Worm (Caenorhabditis elegans) whole organism, L2 larva: ENCODE results near the gene nhr-238.

Source experiments
- F13H6.1 ChIP-seq: sonication (generic microtip); optimal IDR thresholded peaks from 2 replicates; lab custom pipeline; 2016; ENCODE audit warnings: missing genetic modification characterization, missing compliant biosample characterization
- ZK546.5 ChIP-seq: sonication (generic microtip); optimal IDR thresholded peaks from 2 replicates; lab custom pipeline; 2017; ENCODE audit warnings: missing biosample characterization, missing genetic modification characterization
- alr-1 ChIP-seq: fragments of 150-350 bp; optimal IDR thresholded peaks from 2 replicates; lab custom pipeline; 2014; ENCODE audit warnings: missing biosample characterization, missing genetic modification characterization
- aly-2 ChIP-seq: fragments of 150-350 bp; optimal IDR thresholded peaks from 2 replicates; lab custom pipeline; 2014; ENCODE audit warnings: missing biosample characterization, missing genetic modification characterization
- ama-1 ChIP-seq: fragments of 150-350 bp; optimal IDR thresholded peaks from 2 replicates; lab custom pipeline; 2018; ENCODE audit warnings: inconsistent platforms
- ceh-16 ChIP-seq: fragments of 150-350 bp; optimal IDR thresholded peaks from 2 replicates; lab custom pipeline; 2014; ENCODE audit warnings: missing biosample characterization, missing genetic modification characterization
- ceh-82 ChIP-seq: fragments of 150-350 bp; optimal IDR thresholded peaks from 2 replicates; lab custom pipeline; 2014; ENCODE audit warnings: missing biosample characterization, missing genetic modification characterization
- crh-2 ChIP-seq: sonication (generic microtip); optimal IDR thresholded peaks from 2 replicates; lab custom pipeline; 2017; ENCODE audit warnings: missing biosample characterization, missing genetic modification characterization
- dmd-4 ChIP-seq: sonication (generic microtip); optimal IDR thresholded peaks from 2 replicates; lab custom pipeline; 2017; ENCODE audit warnings: missing biosample characterization, missing genetic modification characterization
- egl-27 ChIP-seq: sonication (generic microtip); optimal IDR thresholded peaks from 3 replicates; lab custom pipeline; 2017; ENCODE audit warnings: missing biosample characterization, missing genetic modification reagents, missing genetic modification characterization
- elt-1 ChIP-seq: fragments of 150-350 bp; optimal IDR thresholded peaks from 2 replicates; lab custom pipeline; 2014; ENCODE audit warnings: missing biosample characterization, missing genetic modification characterization
- fos-1 ChIP-seq: fragments of 150-350 bp; optimal IDR thresholded peaks from 2 replicates; lab custom pipeline; 2014; ENCODE audit warnings: missing biosample characterization, missing genetic modification characterization
- gmeb-1 ChIP-seq: fragments of 150-350 bp; optimal IDR thresholded peaks from 2 replicates; lab custom pipeline; 2014; ENCODE audit warnings: missing biosample characterization, missing genetic modification characterization
- lin-11 ChIP-seq: fragments of 150-350 bp; sonication (generic microtip); optimal IDR thresholded peaks from 2 replicates; lab custom pipeline; 2014; ENCODE audit warnings: missing biosample characterization, missing genetic modification characterization, inconsistent platforms, mixed read lengths
- lsy-2 ChIP-seq, 2 experiments: fragments of 150-350 bp in 1 of 2; sonication (generic microtip) in 1 of 2; optimal IDR thresholded peaks; 2 replicates each; lab custom pipeline; 2014 to 2017; ENCODE audit warnings: missing biosample characterization in 2 of 2, missing genetic modification characterization in 2 of 2
- mab-5 ChIP-seq: fragments of 150-350 bp; optimal IDR thresholded peaks from 2 replicates; lab custom pipeline; 2014; ENCODE audit warnings: missing biosample characterization, missing genetic modification characterization
- mdl-1 ChIP-seq, 2 experiments: fragments of 150-350 bp in 1 of 2; sonication (generic microtip) in 1 of 2; optimal IDR thresholded peaks; 2 replicates each; lab custom pipeline; 2017; ENCODE audit warnings: missing biosample characterization in 2 of 2, missing genetic modification characterization in 2 of 2
- nhr-10 ChIP-seq: sonication (generic microtip); optimal IDR thresholded peaks from 2 replicates; lab custom pipeline; 2017; ENCODE audit warnings: missing biosample characterization, missing genetic modification characterization
- nhr-11 ChIP-seq: fragments of 150-350 bp; optimal IDR thresholded peaks from 2 replicates; lab custom pipeline; 2014; ENCODE audit warnings: missing biosample characterization, missing genetic modification characterization
- nhr-12 ChIP-seq: fragments of 150-350 bp; optimal IDR thresholded peaks from 2 replicates; lab custom pipeline; 2014; ENCODE audit warnings: missing biosample characterization, missing genetic modification characterization
- nhr-129 ChIP-seq: fragments of 150-350 bp; optimal IDR thresholded peaks from 2 replicates; lab custom pipeline; 2014; ENCODE audit warnings: missing biosample characterization, missing genetic modification characterization
- nhr-23 ChIP-seq: fragments of 150-350 bp; optimal IDR thresholded peaks from 2 replicates; lab custom pipeline; 2014; ENCODE audit warnings: missing biosample characterization, missing genetic modification reagents, missing genetic modification characterization
- nhr-237 ChIP-seq: fragments of 150-350 bp; optimal IDR thresholded peaks from 2 replicates; lab custom pipeline; 2014; ENCODE audit warnings: missing biosample characterization, missing genetic modification characterization
- nhr-25 ChIP-seq: fragments of 150-350 bp; sonication (generic microtip); optimal IDR thresholded peaks from 3 replicates; lab custom pipeline; 2014; ENCODE audit warnings: missing biosample characterization, missing genetic modification characterization
- nhr-6 ChIP-seq: fragments of 150-350 bp; optimal IDR thresholded peaks from 2 replicates; lab custom pipeline; 2014; ENCODE audit warnings: missing biosample characterization, missing genetic modification characterization
- nhr-77 ChIP-seq: fragments of 150-350 bp; optimal IDR thresholded peaks from 2 replicates; lab custom pipeline; 2014; ENCODE audit warnings: missing biosample characterization, missing genetic modification characterization
- peb-1 ChIP-seq: fragments of 150-350 bp; optimal IDR thresholded peaks from 2 replicates; lab custom pipeline; 2014; ENCODE audit warnings: missing biosample characterization, missing genetic modification characterization
- skn-1 ChIP-seq: sonication (generic microtip); optimal IDR thresholded peaks from 2 replicates; lab custom pipeline; 2017; ENCODE audit warnings: missing biosample characterization, missing genetic modification characterization
- sma-3 ChIP-seq: sonication (generic microtip); optimal IDR thresholded peaks from 2 replicates; lab custom pipeline; 2016; ENCODE audit warnings: missing genetic modification reagents, missing genetic modification characterization, missing compliant biosample characterization
- sma-9 ChIP-seq, 2 experiments: fragments of 150-350 bp in 1 of 2; sonication (generic microtip) in 1 of 2; optimal IDR thresholded peaks; 2 replicates each; lab custom pipeline; 2014 to 2016; ENCODE audit warnings: missing genetic modification characterization in 2 of 2, mild to moderate bottlenecking in 1 of 2, missing biosample characterization in 1 of 2, missing compliant biosample characterization in 1 of 2, missing genetic modification reagents in 1 of 2, moderate library complexity in 1 of 2
- snpc-4 ChIP-seq: fragments of 150-350 bp; optimal IDR thresholded peaks from 2 replicates; lab custom pipeline; 2014; ENCODE audit warnings: missing biosample characterization, missing genetic modification characterization
- unc-39 ChIP-seq: fragments of 150-350 bp; optimal IDR thresholded peaks from 2 replicates; lab custom pipeline; 2014; ENCODE audit warnings: missing biosample characterization, missing genetic modification characterization
- unc-55 ChIP-seq: fragments of 150-350 bp; sonication (generic microtip); optimal IDR thresholded peaks from 3 replicates; lab custom pipeline; 2014; ENCODE audit warnings: missing biosample characterization, missing genetic modification reagents, missing genetic modification characterization
- unc-62 ChIP-seq: fragments of 150-350 bp; optimal IDR thresholded peaks from 2 replicates; lab custom pipeline; 2014; ENCODE audit warnings: missing biosample characterization, missing genetic modification reagents, missing genetic modification characterization
- zag-1 ChIP-seq: fragments of 150-350 bp; optimal IDR thresholded peaks from 2 replicates; lab custom pipeline; 2014; ENCODE audit warnings: missing biosample characterization, missing genetic modification characterization
- ztf-11 ChIP-seq: sonication (generic microtip); optimal IDR thresholded peaks from 2 replicates; lab custom pipeline; 2017; ENCODE audit warnings: missing biosample characterization, missing genetic modification characterization
- ztf-4 ChIP-seq: fragments of 150-350 bp; optimal IDR thresholded peaks from 2 replicates; lab custom pipeline; 2014; ENCODE audit warnings: missing biosample characterization, missing genetic modification characterization

Gene nhr-238

ce11 chrV:1629329-1629728, at the start of gene nhr-238:
TSS of gene nhr-238 (minus strand) at chrV:1629432.
- TF ChIP-seq mab-5 (no peak), dmd-4 (tag; lab: Kevin White, UChicago) (no peak), ZK546.5 (tag; lab: Kevin White, UChicago) (no peak), nhr-237 (tag; lab: Kevin White, UChicago) (no peak), unc-55 (GFP tag; lab: Kevin White, UChicago) (no peak), ceh-82 (no peak), nhr-129 (tag; lab: Kevin White, UChicago) (peak; percentile 93), ceh-16 (tag; lab: Kevin White, UChicago) (no peak), sma-9 (GFP tag; optimal IDR thresholded peaks at IDR 0.05; lab: Kevin White, UChicago) (no peak), sma-9 (tag; optimal IDR thresholded peaks at IDR 0.05; lab: Kevin White, UChicago) (no peak), unc-62 (GFP tag; lab: Kevin White, UChicago) (no peak), zag-1 (tag; lab: Kevin White, UChicago) (no peak), nhr-77 (peak; percentile 84)

ce11 chrV:1678228-1678627, 49.0 kb upstream of the nhr-238 start, which contains the start of gene srw-98:
TSS of gene srw-98 (minus strand) at chrV:1678328.
- TF ChIP-seq ztf-4 (tag; lab: Kevin White, UChicago) = no peak
- no peak for TF ChIP-seq sma-9 (GFP tag; optimal IDR thresholded peaks at IDR 0.05; lab: Kevin White, UChicago)
- no peak for TF ChIP-seq sma-9 (tag; optimal IDR thresholded peaks at IDR 0.05; lab: Kevin White, UChicago)
- TF ChIP-seq sma-3 = no peak
- no peak for TF ChIP-seq elt-1 (tag; lab: Kevin White, UChicago)
- no peak for TF ChIP-seq gmeb-1 (tag; lab: Kevin White, UChicago)
- TF ChIP-seq mab-5 = no peak
- TF ChIP-seq dmd-4 (tag; lab: Kevin White, UChicago) = no peak
- TF ChIP-seq alr-1 (tag; lab: Kevin White, UChicago) = no peak
- TF ChIP-seq unc-55 (GFP tag; lab: Kevin White, UChicago) = no peak
- TF ChIP-seq nhr-10 (tag; lab: Kevin White, UChicago) = no peak
- TF ChIP-seq aly-2 (tag; lab: Kevin White, UChicago) = no peak
- TF ChIP-seq unc-62 (GFP tag; lab: Kevin White, UChicago) = no peak
- TF ChIP-seq ztf-11 (tag; lab: Kevin White, UChicago) = no peak
- TF ChIP-seq lsy-2 (tag; optimal IDR thresholded peaks at IDR 0.05; lab: Kevin White, UChicago) = no peak
- no peak for TF ChIP-seq egl-27 (tag; lab: Kevin White, UChicago)
- no peak for TF ChIP-seq lin-11 (tag; lab: Kevin White, UChicago)
- TF ChIP-seq, all 48 proteins: peak for 0

- TF ChIP-seq snpc-4 (tag; lab: Kevin White, UChicago) (no peak), crh-2 (tag; lab: Kevin White, UChicago) (no peak), nhr-10 (tag; lab: Kevin White, UChicago) (no peak), unc-39 (tag; lab: Kevin White, UChicago) (no peak), skn-1 (tag; lab: Kevin White, UChicago) (no peak), fos-1 (tag; lab: Kevin White, UChicago) (no peak), mab-5 (no peak), nhr-237 (tag; lab: Kevin White, UChicago) (no peak), nhr-25 (tag; lab: Kevin White, UChicago) (no peak), ztf-4 (tag; lab: Kevin White, UChicago) (no peak), unc-55 (GFP tag; lab: Kevin White, UChicago) (no peak), peb-1 (no peak), gmeb-1 (tag; lab: Kevin White, UChicago) (no peak), zag-1 (tag; lab: Kevin White, UChicago) (no peak)
Measured at ce11 chrV:1668216-1668615, 39.0 kb upstream of the nhr-238 start, which contains the start of gene irld-42. TSS of gene irld-42 (plus strand) at chrV:1668516.

ce11 chrV:1666904-1667303, 37.7 kb upstream of the nhr-238 start, which contains the start of gene K04F1.8:
TSS of gene K04F1.8 (plus strand) at chrV:1667204.
- TF ChIP-seq nhr-77 (no peak), egl-27 (tag; lab: Kevin White, UChicago) (no peak), crh-2 (tag; lab: Kevin White, UChicago) (no peak), gmeb-1 (tag; lab: Kevin White, UChicago) (no peak), snpc-4 (tag; lab: Kevin White, UChicago) (no peak), dmd-4 (tag; lab: Kevin White, UChicago) (no peak), lsy-2 (tag; optimal IDR thresholded peaks at IDR 0.05; lab: Kevin White, UChicago) (no peak), F13H6.1 (no peak)

ce11 chrV:1664921-1665320, 35.7 kb upstream of the nhr-238 start, which contains the start of gene K04F1.9:
TSS of gene K04F1.9 (plus strand) at chrV:1665221.
- TF ChIP-seq ceh-82 = no peak
- no peak for TF ChIP-seq mdl-1 (tag; optimal IDR thresholded peaks at IDR 0.05; lab: Kevin White, UChicago)
- TF ChIP-seq nhr-6 (tag; lab: Kevin White, UChicago) = no peak
- TF ChIP-seq nhr-11 (tag; lab: Kevin White, UChicago) = no peak
- no peak for TF ChIP-seq sma-9 (GFP tag; optimal IDR thresholded peaks at IDR 0.05; lab: Kevin White, UChicago)
- no peak for TF ChIP-seq sma-9 (tag; optimal IDR thresholded peaks at IDR 0.05; lab: Kevin White, UChicago)
- no peak for TF ChIP-seq unc-62 (GFP tag; lab: Kevin White, UChicago)
- TF ChIP-seq skn-1 (tag; lab: Kevin White, UChicago) = no peak
- TF ChIP-seq ztf-11 (tag; lab: Kevin White, UChicago) = no peak
- TF ChIP-seq ama-1 = no peak
- no peak for TF ChIP-seq nhr-77
- TF ChIP-seq peb-1 = no peak
- TF ChIP-seq ztf-4 (tag; lab: Kevin White, UChicago) = no peak
- no peak for TF ChIP-seq nhr-129 (tag; lab: Kevin White, UChicago)
- no peak for TF ChIP-seq ceh-16 (tag; lab: Kevin White, UChicago)
- TF ChIP-seq egl-27 (tag; lab: Kevin White, UChicago) = no peak
- no peak for TF ChIP-seq nhr-12 (tag; lab: Kevin White, UChicago)
- no peak for TF ChIP-seq nhr-23 (tag; lab: Kevin White, UChicago)
- TF ChIP-seq, all 48 proteins: peak for 0
